Fruit fly (Drosophila melanogaster) whole organism, embryonic: ENCODE data around the gene CG15888.

Experiments used
- B-H1 ChIP-seq: fragments of 200-800 bp; sonication (Bioruptor generic); IDR thresholded peaks from 3 replicates; pipeline ENCODE4 v1.3.6; 2022; ENCODE audit warnings: missing biosample characterization, missing genetic modification characterization
- CG12299 ChIP-seq: fragments of 200-800 bp; sonication (Bioruptor generic); optimal IDR thresholded peaks from 2 replicates; lab custom pipeline; 2018; ENCODE audit warnings: missing biosample characterization, mild to moderate bottlenecking, missing genetic modification characterization
- CG1233 ChIP-seq: fragments of 200-800 bp; sonication (Bioruptor generic); optimal IDR thresholded peaks from 4 replicates; lab custom pipeline; 2018; ENCODE audit warnings: missing biosample characterization, mild to moderate bottlenecking, missing genetic modification characterization
- CG12769 ChIP-seq: fragments of 200-800 bp; sonication (Bioruptor generic); optimal IDR thresholded peaks from 2 replicates; lab custom pipeline; 2019; ENCODE audit warnings: missing biosample characterization, mild to moderate bottlenecking, missing genetic modification characterization, moderate library complexity
- CG12942 ChIP-seq: fragments of 200-800 bp; sonication (Bioruptor generic); optimal IDR thresholded peaks from 3 replicates; lab custom pipeline; 2016; ENCODE audit warnings: missing biosample characterization, missing genetic modification characterization
- CG14441 ChIP-seq: fragments of 200-800 bp; sonication (Bioruptor generic); IDR thresholded peaks from 2 replicates; pipeline ENCODE4 v1.3.6; 2022; ENCODE audit warnings: missing biosample characterization, missing genetic modification characterization
- CG14860 ChIP-seq: fragments of 200-800 bp; sonication (Bioruptor generic); IDR thresholded peaks from 3 replicates; pipeline ENCODE4 v1.3.6; 2022; ENCODE audit warnings: missing biosample characterization, missing genetic modification characterization; ENCODE audit not compliant: partially characterized antibody
- CG17186 ChIP-seq: fragments of 200-800 bp; sonication (Bioruptor generic); optimal IDR thresholded peaks from 3 replicates; lab custom pipeline; 2017; ENCODE audit warnings: missing biosample characterization, missing genetic modification reagents, missing genetic modification characterization
- CG18619 ChIP-seq: fragments of 200-800 bp; sonication (Bioruptor generic); optimal IDR thresholded peaks from 3 replicates; lab custom pipeline; 2017; ENCODE audit warnings: missing biosample characterization, mild to moderate bottlenecking, missing genetic modification characterization
- CG3726 ChIP-seq: fragments of 200-800 bp; sonication (Bioruptor generic); IDR thresholded peaks from 3 replicates; pipeline ENCODE4, ENCODE4 v1.3.6; 2022; ENCODE audit warnings: missing biosample characterization, missing genetic modification characterization
- CG3838 ChIP-seq: fragments of 200-800 bp; sonication (Bioruptor generic); optimal IDR thresholded peaks from 3 replicates; lab custom pipeline; 2016; ENCODE audit warnings: missing biosample characterization, missing genetic modification characterization
- CG4820 ChIP-seq: fragments of 200-800 bp; sonication (Bioruptor generic); optimal IDR thresholded peaks from 3 replicates; lab custom pipeline; 2016; ENCODE audit warnings: missing biosample characterization, missing genetic modification characterization
- CG8359 ChIP-seq: fragments of 200-800 bp; sonication (Bioruptor generic); optimal IDR thresholded peaks from 2 replicates; lab custom pipeline; 2017; ENCODE audit warnings: missing biosample characterization, mild to moderate bottlenecking, missing genetic modification characterization, borderline replicate concordance
- CG8944 ChIP-seq: fragments of 200-800 bp; sonication (Bioruptor generic); optimal IDR thresholded peaks from 3 replicates; lab custom pipeline; 2016; ENCODE audit warnings: missing biosample characterization, missing genetic modification characterization
- Camta ChIP-seq: fragments of 200-800 bp; sonication (Bioruptor generic); optimal IDR thresholded peaks from 2 replicates; lab custom pipeline; 2016; ENCODE audit warnings: missing biosample characterization, missing genetic modification characterization
- D ChIP-seq, 2 experiments: fragments of 200-800 bp in 1 of 2; fragments of >200 bp in 1 of 2; sonication (Bioruptor generic) in 1 of 2; optimal IDR thresholded peaks; 2 replicates in 1 of 2; 3 replicates in 1 of 2; lab custom pipeline; 2017; ENCODE audit warnings: mild to moderate bottlenecking in 1 of 2, missing biosample characterization in 1 of 2, missing genetic modification characterization in 1 of 2, missing genetic modification reagents in 1 of 2
- Doc2 ChIP-seq: fragments of 200-800 bp; sonication (Bioruptor generic); IDR thresholded peaks from 2 replicates; pipeline ENCODE4 v1.3.6; 2022; ENCODE audit warnings: missing biosample characterization, missing genetic modification characterization
- E2f2 ChIP-seq: fragments of 200-800 bp; sonication (Bioruptor generic); IDR thresholded peaks from 2 replicates; pipeline ENCODE4 v1.3.6; 2022; ENCODE audit warnings: missing biosample characterization, missing genetic modification characterization
- Eip74EF ChIP-seq, 2 experiments: fragments of 200-800 bp in 1 of 2; fragments of >200 bp in 1 of 2; sonication (Bioruptor generic) in 1 of 2; optimal IDR thresholded peaks; 2 replicates each; lab custom pipeline; 2017 to 2019; ENCODE audit warnings: missing biosample characterization in 2 of 2, missing genetic modification characterization in 2 of 2, mild to moderate bottlenecking in 1 of 2, moderate library complexity in 1 of 2
- Gug ChIP-seq: fragments of 200-800 bp; sonication (Bioruptor generic); IDR thresholded peaks from 4 replicates; pipeline ENCODE4 v1.3.6; 2022; ENCODE audit warnings: missing biosample characterization, missing genetic modification characterization
- Lim3 ChIP-seq: fragments of 200-800 bp; sonication (Bioruptor generic); IDR thresholded peaks from 2 replicates; pipeline ENCODE4 v1.3.6; 2022; ENCODE audit warnings: missing biosample characterization, missing genetic modification characterization
- Oli ChIP-seq: fragments of 200-800 bp; sonication (Bioruptor generic); optimal IDR thresholded peaks from 2 replicates; lab custom pipeline; 2018; ENCODE audit warnings: missing biosample characterization, mild to moderate bottlenecking, missing genetic modification characterization, moderate library complexity
- Side ChIP-seq: fragments of 200-800 bp; sonication (Bioruptor generic); optimal IDR thresholded peaks from 2 replicates; lab custom pipeline; 2016; ENCODE audit warnings: missing biosample characterization, missing genetic modification characterization
- Xbp1 ChIP-seq: fragments of 200-800 bp; sonication (Bioruptor generic); optimal IDR thresholded peaks from 3 replicates; lab custom pipeline; 2016; ENCODE audit warnings: missing biosample characterization, mild to moderate bottlenecking, missing genetic modification characterization
- ab ChIP-seq: fragments of 200-800 bp; sonication (Bioruptor generic); optimal IDR thresholded peaks from 2 replicates; lab custom pipeline; 2016; ENCODE audit warnings: missing biosample characterization, missing genetic modification characterization
- ac ChIP-seq: fragments of 200-800 bp; sonication (Bioruptor generic); optimal IDR thresholded peaks from 3 replicates; lab custom pipeline; 2017; ENCODE audit warnings: missing biosample characterization, mild to moderate bottlenecking, missing genetic modification characterization
- ato ChIP-seq: fragments of 200-800 bp; sonication (Bioruptor generic); IDR thresholded peaks from 2 replicates; pipeline ENCODE4 v1.3.6; 2022; ENCODE audit warnings: missing biosample characterization, missing genetic modification characterization; ENCODE audit not compliant: partially characterized antibody
- chif ChIP-seq, 2 experiments: fragments of 200-800 bp; sonication (Bioruptor generic); optimal IDR thresholded peaks; 3 replicates each; lab custom pipeline; 2016; ENCODE audit warnings: missing biosample characterization in 2 of 2, missing genetic modification characterization in 2 of 2
- cwo ChIP-seq: fragments of 200-800 bp; sonication (Bioruptor generic); optimal IDR thresholded peaks from 3 replicates; lab custom pipeline; 2017; ENCODE audit warnings: missing biosample characterization, missing genetic modification characterization, mild to moderate bottlenecking, moderate library complexity, missing genetic modification reagents
- dati ChIP-seq: fragments of 200-800 bp; sonication (Bioruptor generic); IDR thresholded peaks from 2 replicates; pipeline ENCODE4 v1.3.6; 2022; ENCODE audit warnings: missing biosample characterization, missing genetic modification characterization
- dmrt99B ChIP-seq: fragments of 200-800 bp; sonication (Bioruptor generic); optimal IDR thresholded peaks from 2 replicates; lab custom pipeline; 2018; ENCODE audit warnings: missing biosample characterization, mild to moderate bottlenecking, missing genetic modification characterization, moderate library complexity
- emc ChIP-seq: fragments of 200-800 bp; sonication (Bioruptor generic); optimal IDR thresholded peaks from 2 replicates; lab custom pipeline; 2016; ENCODE audit warnings: missing biosample characterization, missing genetic modification characterization
- fd96Cb ChIP-seq: fragments of 200-800 bp; sonication (Bioruptor generic); optimal IDR thresholded peaks from 2 replicates; lab custom pipeline; 2018; ENCODE audit warnings: missing biosample characterization, mild to moderate bottlenecking, missing genetic modification characterization, moderate library complexity
- fu2 ChIP-seq: fragments of 200-800 bp; sonication (Bioruptor generic); optimal IDR thresholded peaks from 2 replicates; lab custom pipeline; 2016; ENCODE audit warnings: missing biosample characterization, missing genetic modification characterization
- h ChIP-seq: fragments of >200 bp; optimal IDR thresholded peaks from 2 replicates; lab custom pipeline; 2017
- jing ChIP-seq: fragments of 200-800 bp; sonication (Bioruptor generic); optimal IDR thresholded peaks from 2 replicates; lab custom pipeline; 2018; ENCODE audit warnings: missing biosample characterization, mild to moderate bottlenecking, missing genetic modification characterization
- nmo ChIP-seq: fragments of 200-800 bp; sonication (Bioruptor generic); optimal IDR thresholded peaks from 2 replicates; lab custom pipeline; 2018; ENCODE audit warnings: missing biosample characterization, mild to moderate bottlenecking, missing genetic modification characterization, moderate library complexity
- onecut ChIP-seq: fragments of 200-800 bp; sonication (Bioruptor generic); IDR thresholded peaks from 2 replicates; pipeline ENCODE4 v1.3.6; 2022; ENCODE audit warnings: missing biosample characterization, missing genetic modification characterization
- peb ChIP-seq: fragments of 200-800 bp; sonication (Bioruptor generic); IDR thresholded peaks from 2 replicates; pipeline ENCODE4 v1.3.6; 2022; ENCODE audit warnings: missing biosample characterization, missing genetic modification characterization
- phol ChIP-seq: fragments of 200-800 bp; sonication (Bioruptor generic); optimal IDR thresholded peaks from 3 replicates; lab custom pipeline; 2018; ENCODE audit warnings: missing biosample characterization, mild to moderate bottlenecking, missing genetic modification characterization, moderate library complexity
- pzg ChIP-seq: fragments of 200-800 bp; sonication (Bioruptor generic); optimal IDR thresholded peaks from 3 replicates; lab custom pipeline; 2018; ENCODE audit warnings: missing biosample characterization, mild to moderate bottlenecking, missing genetic modification characterization, moderate library complexity
- slp2 ChIP-seq: fragments of 200-800 bp; sonication (Bioruptor generic); optimal IDR thresholded peaks from 2 replicates; lab custom pipeline; 2016; ENCODE audit warnings: missing biosample characterization, missing genetic modification characterization
- tll ChIP-seq, 2 experiments: fragments of 200-800 bp in 1 of 2; fragments of >200 bp in 1 of 2; sonication (Bioruptor generic) in 1 of 2; optimal IDR thresholded peaks; 2 replicates each; lab custom pipeline; 2017 to 2019; ENCODE audit warnings: missing biosample characterization in 2 of 2, missing genetic modification characterization in 2 of 2, mild to moderate bottlenecking in 1 of 2, moderate library complexity in 1 of 2
- twi ChIP-seq: fragments of 200-800 bp; optimal IDR thresholded peaks from 2 replicates; lab custom pipeline; 2019; ENCODE audit warnings: missing biosample characterization, mild to moderate bottlenecking, missing genetic modification characterization, moderate library complexity
- unpg ChIP-seq: fragments of 200-800 bp; sonication (Bioruptor generic); optimal IDR thresholded peaks from 3 replicates; lab custom pipeline; 2018; ENCODE audit warnings: missing biosample characterization, mild to moderate bottlenecking, missing genetic modification characterization, moderate library complexity
- wdn ChIP-seq: fragments of 200-800 bp; sonication (Bioruptor generic); IDR thresholded peaks from 2 replicates; pipeline ENCODE4 v1.3.6; 2022; ENCODE audit warnings: missing biosample characterization, missing genetic modification characterization
- zen ChIP-seq: fragments of 200-800 bp; sonication (Bioruptor generic); optimal IDR thresholded peaks from 3 replicates; lab custom pipeline; 2018; ENCODE audit warnings: missing biosample characterization, mild to moderate bottlenecking, missing genetic modification characterization, moderate library complexity

CG15888 gene

DNA sequence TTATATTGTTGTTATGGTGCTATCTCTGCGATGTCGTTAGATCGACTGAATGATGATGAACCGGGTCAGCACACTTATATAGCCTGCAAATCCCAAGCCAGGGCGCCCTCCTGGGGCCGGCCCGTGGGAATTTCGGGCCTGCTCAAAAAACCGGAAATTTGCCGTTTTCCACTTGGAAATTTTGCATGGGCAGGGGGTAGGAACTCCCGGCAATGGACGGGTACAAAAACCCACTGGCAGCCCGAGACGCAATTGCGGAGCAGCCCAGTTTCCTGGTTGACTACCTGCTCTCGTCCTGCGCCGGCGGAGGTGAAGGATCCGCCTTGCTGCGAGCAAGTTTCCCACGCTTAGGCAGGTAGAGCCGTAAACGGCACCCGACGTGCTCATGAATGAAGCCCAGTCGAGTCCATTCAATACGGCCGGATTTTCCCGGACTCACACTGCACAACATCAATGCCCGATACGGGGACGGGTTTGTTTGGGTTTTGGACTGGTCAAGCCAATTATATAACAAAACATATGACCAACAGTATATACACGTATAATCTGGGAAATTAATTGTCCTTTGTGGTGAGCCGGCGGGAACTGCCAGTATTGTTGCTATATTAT lies 6.9 kb upstream of the CG15888 start, which contains the start of gene wntD (continued):
- TF ChIP-seq jing: no peak
- TF ChIP-seq CG8944 (GFP tag; lab: Kevin White, UChicago): no peak
- no peak for TF ChIP-seq CG14860
- TF ChIP-seq h (lab: Kevin White, UChicago): no peak
- TF ChIP-seq onecut (GFP tag; lab: Robert Waterston, UW): no peak
- TF ChIP-seq cwo (GFP tag; lab: Kevin White, UChicago): no peak
- no peak for TF ChIP-seq ab (GFP tag; lab: Kevin White, UChicago)
- no peak for TF ChIP-seq emc
- TF ChIP-seq Xbp1 (GFP tag; lab: Kevin White, UChicago): no peak
- TF ChIP-seq CG3838 (GFP tag; lab: Kevin White, UChicago): no peak
- no peak for TF ChIP-seq Side (GFP tag; lab: Kevin White, UChicago)
- TF ChIP-seq CG12942 (GFP tag; lab: Kevin White, UChicago): no peak
- no peak for TF ChIP-seq CG1233 (GFP tag; lab: Kevin White, UChicago)
- peak; percentile 42 for TF ChIP-seq zen (tag; lab: Kevin White, UChicago)
- TF ChIP-seq Lim3 (GFP tag; lab: Robert Waterston, UW): no peak
- no peak for TF ChIP-seq ac (GFP tag; lab: Kevin White, UChicago)
- TF ChIP-seq E2f2 (GFP tag; lab: Robert Waterston, UW): no peak
- no peak for TF ChIP-seq dati (GFP tag; lab: Robert Waterston, UW)
- peak; percentile 14 for TF ChIP-seq D (optimal IDR thresholded peaks at IDR 0.05; lab: Kevin White, UChicago)
- no peak for TF ChIP-seq D (GFP tag; optimal IDR thresholded peaks at IDR 0.05; lab: Kevin White, UChicago)
- TF ChIP-seq twi (tag; lab: Kevin White, UChicago): peak; percentile 86
- 0 out of 3 replicates have a peak, but pooled peaks have one; percentile 12 for TF ChIP-seq CG3726 (GFP tag; lab: Robert Waterston, UW)
- TF ChIP-seq tll (GFP tag; optimal IDR thresholded peaks at IDR 0.05; lab: Kevin White, UChicago): peak in 1 of 2 experiments; percentile 92
- no peak for TF ChIP-seq Eip74EF (GFP tag; optimal IDR thresholded peaks at IDR 0.05; lab: Kevin White, UChicago)
- TF ChIP-seq Camta (GFP tag; lab: Kevin White, UChicago): no peak
- no peak for TF ChIP-seq CG4820 (GFP tag; lab: Kevin White, UChicago)
- TF ChIP-seq CG12299 (tag; lab: Kevin White, UChicago): no peak
- no peak for TF ChIP-seq slp2 (GFP tag; lab: Kevin White, UChicago)
- no peak for TF ChIP-seq unpg (GFP tag; lab: Kevin White, UChicago)
- TF ChIP-seq Gug (GFP tag; lab: Robert Waterston, UW): no peak
- TF ChIP-seq CG17186 (GFP tag; lab: Kevin White, UChicago): no peak

DNA sequence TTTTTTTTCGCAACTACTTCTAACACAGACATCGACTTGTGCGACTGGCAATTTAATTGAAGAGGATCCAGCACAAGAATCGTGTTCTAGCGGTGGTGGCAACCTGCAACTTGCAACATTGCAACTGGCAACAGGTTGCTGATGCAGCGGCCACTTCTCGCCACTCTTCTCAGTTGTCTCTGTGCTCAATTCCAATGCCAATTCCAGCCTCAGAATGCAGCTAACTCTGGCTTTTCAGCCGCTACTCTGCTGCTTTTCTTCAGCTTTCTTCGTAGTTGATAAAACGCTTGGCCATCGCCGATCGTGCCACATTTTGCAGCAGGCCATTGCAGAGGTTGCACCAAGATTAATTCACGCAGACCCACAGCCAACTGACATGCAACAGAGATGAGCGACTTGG lies 4.0 kb upstream of the CG15888 start, which contains the start of gene Osi22:
Gene Osi22, plus strand, starts transcription at position 301 of the 400 bp plus-strand sequence.
- no peak for TF ChIP-seq fu2 (GFP tag; lab: Kevin White, UChicago)
- TF ChIP-seq Doc2 (GFP tag; lab: Robert Waterston, UW): 0 out of 2 replicates have a peak, but pooled peaks have one; percentile 29

DNA sequence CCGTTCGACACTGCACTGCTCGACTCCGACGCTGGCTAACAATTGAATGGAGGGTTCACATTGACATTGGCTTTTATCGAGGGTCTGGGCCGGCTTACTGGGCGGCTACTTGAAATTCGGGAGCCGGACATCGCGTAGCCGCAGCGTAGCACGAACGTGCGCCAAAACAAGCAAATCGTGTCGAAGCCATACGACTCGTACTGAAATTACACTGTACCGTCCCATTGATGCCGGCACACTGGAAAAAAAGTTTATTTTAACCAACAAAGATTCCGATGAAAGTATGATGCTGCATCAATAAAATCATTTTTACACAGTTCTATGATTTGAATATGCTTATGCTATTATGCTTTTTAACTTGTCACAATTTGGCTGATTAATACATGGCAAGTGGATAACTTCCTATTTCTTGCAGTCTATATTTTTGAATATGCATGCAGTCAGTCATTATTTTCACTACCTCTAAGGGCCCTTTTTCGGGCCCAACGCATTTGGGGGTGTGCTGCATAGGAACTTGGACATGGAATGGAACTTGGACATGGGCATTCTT lies 2.5 kb upstream of the CG15888 start, which contains the start of gene apn:
Gene apn, minus strand, starts transcription at position 51 of the 550 bp plus-strand sequence.
- TF ChIP-seq CG8359: no peak
- TF ChIP-seq peb (GFP tag; lab: Robert Waterston, UW): no peak
- no peak for TF ChIP-seq CG12769
- peak; percentile 4 for TF ChIP-seq nmo
- TF ChIP-seq pzg: no peak
- no peak for TF ChIP-seq phol (tag; lab: Kevin White, UChicago)
- TF ChIP-seq Oli (tag; lab: Kevin White, UChicago): peak; percentile 42
- TF ChIP-seq wdn: no peak
- TF ChIP-seq fd96Cb (tag; lab: Kevin White, UChicago): peak; percentile 1
- no peak for TF ChIP-seq ab (GFP tag; lab: Kevin White, UChicago)
- no peak for TF ChIP-seq CG18619 (GFP tag; lab: Kevin White, UChicago)
- TF ChIP-seq CG14441 (GFP tag; lab: Robert Waterston, UW): peak; percentile 36; the same call in 1 of the 2 replicates
- no peak for TF ChIP-seq B-H1 (GFP tag; lab: Robert Waterston, UW)
- peak; percentile 48 for TF ChIP-seq dmrt99B (tag; lab: Kevin White, UChicago)
- no peak for TF ChIP-seq chif (GFP tag; optimal IDR thresholded peaks at IDR 0.05; lab: Kevin White, UChicago)
- TF ChIP-seq ato (GFP tag; lab: Robert Waterston, UW): no peak
